Worm (Caenorhabditis elegans) whole organism, early embryonic: Measurements from ENCODE around the gene F10D2.8.

Experiments used
- B0310.2 ChIP-seq: sonication (generic microtip); optimal IDR thresholded peaks from 2 replicates; lab custom pipeline; 2016; ENCODE audit warnings: mild to moderate bottlenecking, missing genetic modification characterization, missing compliant biosample characterization
- F13C5.2 ChIP-seq: sonication (generic microtip); optimal IDR thresholded peaks from 2 replicates; lab custom pipeline; 2017; ENCODE audit warnings: mild to moderate bottlenecking, missing genetic modification characterization, inconsistent platforms, missing compliant biosample characterization
- ceh-36 ChIP-seq: sonication (generic microtip); optimal IDR thresholded peaks from 2 replicates; lab custom pipeline; 2016; ENCODE audit warnings: missing genetic modification characterization, inconsistent platforms, missing compliant biosample characterization
- flt-1 ChIP-seq: fragments of 200-800 bp; sonication (Bioruptor generic); IDR thresholded peaks from 2 replicates; pipeline ENCODE4 v1.3.6; 2022; ENCODE audit warnings: missing genetic modification characterization, missing compliant biosample characterization
- hnd-1 ChIP-seq: sonication (generic microtip); optimal IDR thresholded peaks from 2 replicates; lab custom pipeline; 2016; ENCODE audit warnings: missing genetic modification characterization, missing compliant biosample characterization
- scrt-1 ChIP-seq: fragments of 200-800 bp; sonication (Bioruptor generic); IDR thresholded peaks from 2 replicates; pipeline ENCODE4 v1.3.6; 2022; ENCODE audit warnings: missing genetic modification characterization, missing compliant biosample characterization
- tbx-11 ChIP-seq: fragments of 200-800 bp; sonication (Bioruptor generic); IDR thresholded peaks from 2 replicates; pipeline ENCODE4 v1.3.6; 2022; ENCODE audit warnings: missing genetic modification characterization, missing compliant biosample characterization

The F10D2.8 gene

DNA sequence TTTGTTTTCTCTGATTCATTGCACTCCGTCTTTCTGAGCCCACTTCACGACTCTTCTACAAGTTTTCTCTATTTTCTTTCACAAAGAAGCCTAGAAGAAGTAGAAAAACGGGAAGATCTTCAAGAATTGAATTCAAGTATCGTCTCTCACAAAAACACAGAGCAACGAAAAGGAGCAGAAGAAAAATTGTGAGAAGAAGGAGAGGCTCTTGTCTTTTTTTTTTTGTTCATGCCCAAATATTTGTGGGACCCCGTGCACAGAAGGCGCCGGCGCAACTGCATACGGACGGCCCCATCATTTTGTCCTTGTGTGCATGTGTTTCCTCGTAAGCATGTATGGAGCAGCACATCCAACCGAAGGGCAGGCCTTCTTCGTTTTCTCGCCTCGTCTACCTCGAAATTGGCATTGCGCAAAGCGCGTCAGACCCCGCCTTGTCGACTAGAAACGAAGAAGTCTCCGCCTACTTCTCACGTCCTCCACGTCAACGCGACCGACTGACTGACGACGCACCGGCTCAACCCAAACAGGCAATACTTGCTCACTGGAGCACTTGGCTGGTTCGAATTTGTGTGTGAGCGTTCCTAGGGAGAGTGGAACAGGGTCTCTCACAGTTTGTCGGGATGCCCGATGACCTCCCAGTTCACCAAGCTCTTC lies 43.9 kb downstream of the F10D2.8 start:
- no peak for TF ChIP-seq tbx-11 (GFP tag; lab: Robert Waterston, UW)
- no peak for TF ChIP-seq hnd-1 (tag; lab: Kevin White, UChicago)
- no peak for TF ChIP-seq B0310.2
- TF ChIP-seq F13C5.2 = no peak
- no peak for TF ChIP-seq flt-1 (GFP tag; lab: Robert Waterston, UW)

DNA sequence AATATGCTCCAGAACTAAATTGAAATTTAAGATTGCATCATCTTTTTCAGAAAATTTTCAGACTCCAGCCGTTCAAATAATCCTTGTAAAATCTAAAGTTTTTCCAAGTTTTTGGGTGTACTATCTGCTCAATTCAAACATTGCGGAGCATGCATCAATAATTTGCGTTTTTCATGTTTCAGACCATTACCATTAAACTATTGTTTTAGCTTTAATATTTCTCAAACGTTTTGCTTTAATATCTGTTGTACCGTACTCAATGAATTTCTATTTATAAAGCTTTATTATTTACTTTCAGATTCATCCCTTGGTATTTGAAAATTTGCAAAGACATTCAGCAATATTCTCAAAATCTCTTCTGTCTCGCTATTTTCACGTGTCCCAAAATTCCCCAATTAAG lies 47.3 kb downstream of the F10D2.8 start, which contains the start of gene odr-2:
TSS of gene odr-2 (plus strand) at position 301 of the 400 bp plus-strand sequence.
- TF ChIP-seq ceh-36 (tag; lab: Kevin White, UChicago) (no peak), flt-1 (GFP tag; lab: Robert Waterston, UW) (no peak), scrt-1 (GFP tag; lab: Robert Waterston, UW) (no peak)
